Worm (Caenorhabditis elegans) whole organism, midembryonic: ENCODE measurements around the gene str-145.

Experiments used
- T22C8.4 ChIP-seq: fragments of 200-800 bp; sonication (Bioruptor generic); IDR thresholded peaks from 2 replicates; pipeline ENCODE4 v1.3.6; 2022; ENCODE audit warnings: missing genetic modification characterization, missing compliant biosample characterization
- cog-1 ChIP-seq: sonication (generic microtip); optimal IDR thresholded peaks from 2 replicates; lab custom pipeline; 2016; ENCODE audit warnings: missing genetic modification characterization, missing compliant biosample characterization
- klf-2 ChIP-seq: fragments of 200-800 bp; sonication (Bioruptor generic); conservative IDR thresholded peaks from 2 replicates; pipeline ENCODE4 v1.3.6; 2022; ENCODE audit warnings: missing genetic modification reagents, missing genetic modification characterization, missing compliant biosample characterization
- tab-1 ChIP-seq: fragments of 200-800 bp; sonication (Bioruptor generic); IDR thresholded peaks from 2 replicates; pipeline ENCODE4 v1.3.6; 2022; ENCODE audit warnings: missing genetic modification characterization, missing compliant biosample characterization
- ztf-23 ChIP-seq: fragments of 200-800 bp; sonication (Bioruptor generic); IDR thresholded peaks from 2 replicates; pipeline ENCODE4 v1.3.6; 2022; ENCODE audit warnings: missing genetic modification reagents, missing genetic modification characterization, missing compliant biosample characterization
- ztf-29 ChIP-seq: fragments of 200-800 bp; sonication (Bioruptor generic); IDR thresholded peaks from 2 replicates; pipeline ENCODE4 v1.3.6; 2022; ENCODE audit warnings: missing genetic modification reagents, missing genetic modification characterization, missing compliant biosample characterization

DNA sequence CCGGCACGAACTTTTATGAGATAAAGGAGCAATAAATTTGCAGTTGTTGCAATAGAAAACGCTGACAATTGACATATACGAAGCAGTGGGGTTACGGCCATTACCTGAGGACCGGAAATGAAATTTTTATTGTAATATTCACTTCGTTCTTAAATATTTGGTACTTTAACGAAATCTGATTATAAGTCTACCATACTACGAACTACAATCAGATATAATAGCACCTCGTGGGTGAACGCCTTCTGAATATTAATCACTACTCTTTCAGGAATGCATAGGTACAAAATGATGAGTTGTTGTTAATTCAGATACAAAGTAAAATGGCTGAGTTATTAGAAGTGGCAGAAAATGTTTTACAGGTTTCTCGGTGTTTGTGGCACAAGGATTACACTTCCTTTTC lies 5.8 kb downstream of the str-145 start, which contains the start of gene str-129:
- TF ChIP-seq ztf-29, result no peak
- no peak for TF ChIP-seq klf-2 (GFP tag; lab: Robert Waterston, UW)
- TF ChIP-seq cog-1 (tag; lab: Kevin White, UChicago), result no peak
- TF ChIP-seq tab-1 (GFP tag; lab: Robert Waterston, UW), result no peak
- no peak for TF ChIP-seq ztf-23 (GFP tag; lab: Robert Waterston, UW)
- TF ChIP-seq T22C8.4 (GFP tag; lab: Robert Waterston, UW), result no peak
